Worm (Caenorhabditis elegans) whole organism, L2 larva: ENCODE measurements around the gene T12A7.9.

Source experiments
- C34F6.9 ChIP-seq: fragments of 150-350 bp; optimal IDR thresholded peaks from 2 replicates; lab custom pipeline; 2014; ENCODE audit warnings: missing biosample characterization, missing genetic modification characterization
- R02D3.7 ChIP-seq: fragments of 150-350 bp; optimal IDR thresholded peaks from 2 replicates; lab custom pipeline; 2014; ENCODE audit warnings: missing biosample characterization, missing genetic modification characterization
- Y55F3AM.14 ChIP-seq: fragments of 200-800 bp; sonication (Bioruptor generic); optimal IDR thresholded peaks from 2 replicates; lab custom pipeline; 2018; ENCODE audit warnings: mild to moderate bottlenecking, missing genetic modification characterization, missing compliant biosample characterization
- ZK546.5 ChIP-seq: sonication (generic microtip); optimal IDR thresholded peaks from 2 replicates; lab custom pipeline; 2017; ENCODE audit warnings: missing biosample characterization, missing genetic modification characterization
- alr-1 ChIP-seq: fragments of 150-350 bp; optimal IDR thresholded peaks from 2 replicates; lab custom pipeline; 2014; ENCODE audit warnings: missing biosample characterization, missing genetic modification characterization
- aly-2 ChIP-seq: fragments of 150-350 bp; optimal IDR thresholded peaks from 2 replicates; lab custom pipeline; 2014; ENCODE audit warnings: missing biosample characterization, missing genetic modification characterization
- ama-1 ChIP-seq: fragments of 150-350 bp; optimal IDR thresholded peaks from 2 replicates; lab custom pipeline; 2018; ENCODE audit warnings: inconsistent platforms
- blmp-1 ChIP-seq: sonication (generic microtip); optimal IDR thresholded peaks from 2 replicates; lab custom pipeline; 2017; ENCODE audit warnings: missing genetic modification characterization, mild to moderate bottlenecking, missing compliant biosample characterization, antibody characterized with exemption, moderate library complexity; ENCODE audit not compliant: insufficient read depth
- ceh-16 ChIP-seq: fragments of 150-350 bp; optimal IDR thresholded peaks from 2 replicates; lab custom pipeline; 2014; ENCODE audit warnings: missing biosample characterization, missing genetic modification characterization
- ceh-82 ChIP-seq: fragments of 150-350 bp; optimal IDR thresholded peaks from 2 replicates; lab custom pipeline; 2014; ENCODE audit warnings: missing biosample characterization, missing genetic modification characterization
- crh-2 ChIP-seq: sonication (generic microtip); optimal IDR thresholded peaks from 2 replicates; lab custom pipeline; 2017; ENCODE audit warnings: missing biosample characterization, missing genetic modification characterization
- dmd-4 ChIP-seq: sonication (generic microtip); optimal IDR thresholded peaks from 2 replicates; lab custom pipeline; 2017; ENCODE audit warnings: missing biosample characterization, missing genetic modification characterization
- egl-27 ChIP-seq: sonication (generic microtip); optimal IDR thresholded peaks from 3 replicates; lab custom pipeline; 2017; ENCODE audit warnings: missing biosample characterization, missing genetic modification reagents, missing genetic modification characterization
- elt-1 ChIP-seq: fragments of 150-350 bp; optimal IDR thresholded peaks from 2 replicates; lab custom pipeline; 2014; ENCODE audit warnings: missing biosample characterization, missing genetic modification characterization
- elt-3 ChIP-seq: sonication (generic microtip); optimal IDR thresholded peaks from 2 replicates; lab custom pipeline; 2017; ENCODE audit warnings: missing biosample characterization, missing genetic modification characterization
- fos-1 ChIP-seq: fragments of 150-350 bp; optimal IDR thresholded peaks from 2 replicates; lab custom pipeline; 2014; ENCODE audit warnings: missing biosample characterization, missing genetic modification characterization
- gmeb-1 ChIP-seq: fragments of 150-350 bp; optimal IDR thresholded peaks from 2 replicates; lab custom pipeline; 2014; ENCODE audit warnings: missing biosample characterization, missing genetic modification characterization
- lin-11 ChIP-seq: fragments of 150-350 bp; sonication (generic microtip); optimal IDR thresholded peaks from 2 replicates; lab custom pipeline; 2014; ENCODE audit warnings: missing biosample characterization, missing genetic modification characterization, inconsistent platforms, mixed read lengths
- lin-39 ChIP-seq: fragments of 150-350 bp; optimal IDR thresholded peaks from 2 replicates; lab custom pipeline; 2014; ENCODE audit warnings: missing biosample characterization, missing genetic modification reagents, missing genetic modification characterization
- lsy-2 ChIP-seq, 2 experiments: fragments of 150-350 bp in 1 of 2; sonication (generic microtip) in 1 of 2; optimal IDR thresholded peaks; 2 replicates each; lab custom pipeline; 2014 to 2017; ENCODE audit warnings: missing biosample characterization in 2 of 2, missing genetic modification characterization in 2 of 2
- mab-5 ChIP-seq: fragments of 150-350 bp; optimal IDR thresholded peaks from 2 replicates; lab custom pipeline; 2014; ENCODE audit warnings: missing biosample characterization, missing genetic modification characterization
- mbf-1 ChIP-seq: sonication (generic microtip); optimal IDR thresholded peaks from 2 replicates; lab custom pipeline; 2017; ENCODE audit warnings: missing biosample characterization, missing genetic modification characterization
- mdl-1 ChIP-seq, 2 experiments: fragments of 150-350 bp in 1 of 2; sonication (generic microtip) in 1 of 2; optimal IDR thresholded peaks; 2 replicates each; lab custom pipeline; 2017; ENCODE audit warnings: missing biosample characterization in 2 of 2, missing genetic modification characterization in 2 of 2
- nhr-11 ChIP-seq: fragments of 150-350 bp; optimal IDR thresholded peaks from 2 replicates; lab custom pipeline; 2014; ENCODE audit warnings: missing biosample characterization, missing genetic modification characterization
- nhr-12 ChIP-seq: fragments of 150-350 bp; optimal IDR thresholded peaks from 2 replicates; lab custom pipeline; 2014; ENCODE audit warnings: missing biosample characterization, missing genetic modification characterization
- nhr-129 ChIP-seq: fragments of 150-350 bp; optimal IDR thresholded peaks from 2 replicates; lab custom pipeline; 2014; ENCODE audit warnings: missing biosample characterization, missing genetic modification characterization
- nhr-237 ChIP-seq: fragments of 150-350 bp; optimal IDR thresholded peaks from 2 replicates; lab custom pipeline; 2014; ENCODE audit warnings: missing biosample characterization, missing genetic modification characterization
- nhr-25 ChIP-seq: fragments of 150-350 bp; sonication (generic microtip); optimal IDR thresholded peaks from 3 replicates; lab custom pipeline; 2014; ENCODE audit warnings: missing biosample characterization, missing genetic modification characterization
- nhr-6 ChIP-seq: fragments of 150-350 bp; optimal IDR thresholded peaks from 2 replicates; lab custom pipeline; 2014; ENCODE audit warnings: missing biosample characterization, missing genetic modification characterization
- nhr-77 ChIP-seq: fragments of 150-350 bp; optimal IDR thresholded peaks from 2 replicates; lab custom pipeline; 2014; ENCODE audit warnings: missing biosample characterization, missing genetic modification characterization
- sma-3 ChIP-seq: sonication (generic microtip); optimal IDR thresholded peaks from 2 replicates; lab custom pipeline; 2016; ENCODE audit warnings: missing genetic modification reagents, missing genetic modification characterization, missing compliant biosample characterization
- snpc-4 ChIP-seq: fragments of 150-350 bp; optimal IDR thresholded peaks from 2 replicates; lab custom pipeline; 2014; ENCODE audit warnings: missing biosample characterization, missing genetic modification characterization
- unc-55 ChIP-seq: fragments of 150-350 bp; sonication (generic microtip); optimal IDR thresholded peaks from 3 replicates; lab custom pipeline; 2014; ENCODE audit warnings: missing biosample characterization, missing genetic modification reagents, missing genetic modification characterization
- unc-62 ChIP-seq: fragments of 150-350 bp; optimal IDR thresholded peaks from 2 replicates; lab custom pipeline; 2014; ENCODE audit warnings: missing biosample characterization, missing genetic modification reagents, missing genetic modification characterization
- zag-1 ChIP-seq: fragments of 150-350 bp; optimal IDR thresholded peaks from 2 replicates; lab custom pipeline; 2014; ENCODE audit warnings: missing biosample characterization, missing genetic modification characterization
- ztf-1 ChIP-seq: fragments of 200-800 bp; sonication (Bioruptor generic); conservative IDR thresholded peaks from 2 replicates; pipeline ENCODE4 v1.3.6; 2022; ENCODE audit warnings: missing genetic modification characterization, missing compliant biosample characterization
- ztf-11 ChIP-seq: sonication (generic microtip); optimal IDR thresholded peaks from 2 replicates; lab custom pipeline; 2017; ENCODE audit warnings: missing biosample characterization, missing genetic modification characterization
- ztf-4 ChIP-seq: fragments of 150-350 bp; optimal IDR thresholded peaks from 2 replicates; lab custom pipeline; 2014; ENCODE audit warnings: missing biosample characterization, missing genetic modification characterization

Gene T12A7.9

ce11 chrIV:11737269-11737668 is 18.5 kb downstream of the T12A7.9 start, which contains the start of gene K01A6.8:
Gene K01A6.8, minus strand, starts transcription at chrIV:11737369.
- TF ChIP-seq mdl-1 (tag; optimal IDR thresholded peaks at IDR 0.05; lab: Kevin White, UChicago) = no peak

ce11 chrIV:11735025-11735424 is 20.8 kb downstream of the T12A7.9 start, which contains the start of gene K01A6.6:
Gene K01A6.6, plus strand, starts transcription at chrIV:11735325.
- TF ChIP-seq R02D3.7 (no peak), snpc-4 (tag; lab: Kevin White, UChicago) (no peak), sma-3 (GFP tag; lab: Kevin White, UChicago) (no peak), ztf-1 (GFP tag; lab: Robert Waterston, UW) (no peak), aly-2 (tag; lab: Kevin White, UChicago) (no peak), lin-39 (tag; lab: Kevin White, UChicago) (no peak), fos-1 (tag; lab: Kevin White, UChicago) (no peak), lin-11 (no peak), nhr-11 (tag; lab: Kevin White, UChicago) (no peak), nhr-25 (tag; lab: Kevin White, UChicago) (no peak), lsy-2 (tag; optimal IDR thresholded peaks at IDR 0.05; lab: Kevin White, UChicago) (no peak), nhr-12 (tag; lab: Kevin White, UChicago) (no peak), ztf-4 (tag; lab: Kevin White, UChicago) (no peak), nhr-6 (tag; lab: Kevin White, UChicago) (no peak), nhr-129 (tag; lab: Kevin White, UChicago) (no peak)
- TF ChIP-seq, all 48 proteins: peak for 0

ce11 chrIV:11723255-11723654 is 32.6 kb downstream of the T12A7.9 start:
- TF ChIP-seq mbf-1 (no peak), gmeb-1 (tag; lab: Kevin White, UChicago) (no peak), alr-1 (no peak), C34F6.9 (tag; lab: Kevin White, UChicago) (no peak), unc-62 (GFP tag; lab: Kevin White, UChicago) (no peak), sma-3 (GFP tag; lab: Kevin White, UChicago) (no peak), Y55F3AM.14 (GFP tag; lab: Kevin White, UChicago) (no peak)

- TF ChIP-seq fos-1 (tag; lab: Kevin White, UChicago) (peak; percentile 75), egl-27 (tag; lab: Kevin White, UChicago) (no peak), crh-2 (tag; lab: Kevin White, UChicago) (peak; percentile 2)
Observed at ce11 chrIV:11721878-11722277, 33.9 kb downstream of the T12A7.9 start.

- TF ChIP-seq blmp-1 (tag; lab: Kevin White, UChicago) = peak; percentile 97
- no peak for TF ChIP-seq nhr-11 (tag; lab: Kevin White, UChicago)
- no peak for TF ChIP-seq Y55F3AM.14 (GFP tag; lab: Kevin White, UChicago)
- no peak for TF ChIP-seq dmd-4 (tag; lab: Kevin White, UChicago)
Observed at ce11 chrIV:11718653-11719052, 37.2 kb downstream of the T12A7.9 start.

ce11 chrIV:11717094-11717876 is 38.5 kb downstream of the T12A7.9 start:
- no peak for TF ChIP-seq mab-5
- no peak for TF ChIP-seq aly-2 (tag; lab: Kevin White, UChicago)
- TF ChIP-seq elt-3 = no peak
- TF ChIP-seq elt-1 (tag; lab: Kevin White, UChicago) = no peak
- no peak for TF ChIP-seq crh-2 (tag; lab: Kevin White, UChicago)
- no peak for TF ChIP-seq egl-27 (tag; lab: Kevin White, UChicago)
- peak; percentile 18 for TF ChIP-seq zag-1 (tag; lab: Kevin White, UChicago)
- no peak for TF ChIP-seq ceh-82 (tag; lab: Kevin White, UChicago)
- peak; percentile 33 for TF ChIP-seq unc-55
- TF ChIP-seq sma-3 (GFP tag; lab: Kevin White, UChicago) = no peak
- no peak for TF ChIP-seq ztf-1 (GFP tag; lab: Robert Waterston, UW)
- no peak for TF ChIP-seq ama-1 (lab: Kevin White, UChicago)
- no peak for TF ChIP-seq C34F6.9 (tag; lab: Kevin White, UChicago)
- TF ChIP-seq nhr-77 (tag; lab: Kevin White, UChicago) = no peak
- TF ChIP-seq nhr-237 (tag; lab: Kevin White, UChicago) = no peak
- TF ChIP-seq ztf-11 = no peak
- TF ChIP-seq ZK546.5 (tag; lab: Kevin White, UChicago) = no peak
- TF ChIP-seq nhr-11 (tag; lab: Kevin White, UChicago) = no peak
- no peak for TF ChIP-seq ztf-4 (tag; lab: Kevin White, UChicago)
- no peak for TF ChIP-seq ceh-16 (tag; lab: Kevin White, UChicago)
- peak; percentile 24 for TF ChIP-seq nhr-129 (tag; lab: Kevin White, UChicago)
- no peak for TF ChIP-seq nhr-25 (tag; lab: Kevin White, UChicago)
